Fruit fly (Drosophila melanogaster): ENCODE data around the gene Dop1R2.

- TF ChIP-seq cnc (optimal IDR thresholded peaks at IDR 0.05) = no peak
- TF ChIP-seq CG5204 (GFP tag; optimal IDR thresholded peaks at IDR 0.05) = no peak
- TF ChIP-seq pad (GFP tag; optimal IDR thresholded peaks at IDR 0.05) = no peak
- no peak for TF ChIP-seq toe (GFP tag; optimal IDR thresholded peaks at IDR 0.05)
- no peak for TF ChIP-seq bab1 (GFP tag; optimal IDR thresholded peaks at IDR 0.05)
- TF ChIP-seq CG11617 (GFP tag; optimal IDR thresholded peaks at IDR 0.05) = no peak
- TF ChIP-seq CG12768 (GFP tag; optimal IDR thresholded peaks at IDR 0.05) = no peak
- peak; percentile 34 for TF ChIP-seq Hr96 (GFP tag; optimal IDR thresholded peaks at IDR 0.05)
Observed at dm6 chr3R:29620712-29621479, 38.9 kb downstream of the Dop1R2 start.

Measured in whole organism, adult.